Fruit fly (Drosophila melanogaster) whole organism, embryonic: ENCODE data around the gene Gr89a.
A peak's percentile ranks its signal among the peaks of the same experiment; 100 is the strongest.

ENCODE experiments used
- ATbp ChIP-seq: fragments of 200-800 bp; sonication (Bioruptor generic); optimal IDR thresholded peaks from 2 replicates; lab custom pipeline; 2017; ENCODE audit warnings: missing biosample characterization, mild to moderate bottlenecking, missing genetic modification characterization, missing genetic modification reagents
- CG10462 ChIP-seq: fragments of 200-800 bp; sonication (Bioruptor generic); optimal IDR thresholded peaks from 2 replicates; lab custom pipeline; 2016; ENCODE audit warnings: missing biosample characterization, missing genetic modification characterization
- CG11504 ChIP-seq: fragments of 200-800 bp; sonication (Bioruptor generic); optimal IDR thresholded peaks from 3 replicates; lab custom pipeline; 2019; ENCODE audit warnings: missing biosample characterization, mild to moderate bottlenecking, missing genetic modification characterization, moderate library complexity
- CG13624 ChIP-seq: fragments of 200-800 bp; sonication (Bioruptor generic); optimal IDR thresholded peaks from 2 replicates; lab custom pipeline; 2016; ENCODE audit warnings: missing biosample characterization, missing genetic modification characterization
- CG14050 ChIP-seq: fragments of 200-800 bp; sonication (Bioruptor generic); IDR thresholded peaks from 3 replicates; pipeline ENCODE4 v1.3.6; 2022; ENCODE audit warnings: missing biosample characterization, missing genetic modification characterization
- CG1529 ChIP-seq: fragments of 200-800 bp; sonication (Bioruptor generic); optimal IDR thresholded peaks from 3 replicates; lab custom pipeline; 2018; ENCODE audit warnings: missing biosample characterization, missing genetic modification characterization
- CG17912 ChIP-seq: fragments of 200-800 bp; sonication (Bioruptor generic); optimal IDR thresholded peaks from 2 replicates; lab custom pipeline; 2018; ENCODE audit warnings: missing biosample characterization, mild to moderate bottlenecking, missing genetic modification characterization
- CG1792 ChIP-seq: fragments of 200-800 bp; sonication (Bioruptor generic); optimal IDR thresholded peaks from 2 replicates; lab custom pipeline; 2016; ENCODE audit warnings: missing biosample characterization, missing genetic modification characterization
- CG31365 ChIP-seq: fragments of 200-800 bp; sonication (Bioruptor generic); optimal IDR thresholded peaks from 2 replicates; lab custom pipeline; 2018; ENCODE audit warnings: missing biosample characterization, mild to moderate bottlenecking, missing genetic modification characterization
- CG31388 ChIP-seq: fragments of 200-800 bp; sonication (Bioruptor generic); optimal IDR thresholded peaks from 2 replicates; lab custom pipeline; 2016; ENCODE audit warnings: missing biosample characterization, missing genetic modification characterization
- CG33213 ChIP-seq: fragments of 200-800 bp; sonication (Bioruptor generic); optimal IDR thresholded peaks from 3 replicates; lab custom pipeline; 2016; ENCODE audit warnings: missing biosample characterization, missing genetic modification characterization
- CG42726 ChIP-seq: fragments of 200-800 bp; sonication (Bioruptor generic); IDR thresholded peaks from 2 replicates; pipeline ENCODE4 v1.3.6; 2022; ENCODE audit warnings: missing biosample characterization, missing genetic modification characterization; ENCODE audit not compliant: partially characterized antibody
- CG4424 ChIP-seq: fragments of 200-800 bp; sonication (Bioruptor generic); optimal IDR thresholded peaks from 3 replicates; lab custom pipeline; 2016; ENCODE audit warnings: missing biosample characterization, missing genetic modification characterization
- CG5180 ChIP-seq: fragments of 200-800 bp; sonication (Bioruptor generic); optimal IDR thresholded peaks from 3 replicates; lab custom pipeline; 2017; ENCODE audit warnings: missing biosample characterization, missing genetic modification characterization, mild to moderate bottlenecking, moderate library complexity, missing genetic modification reagents
- CG7271 ChIP-seq: fragments of 200-800 bp; sonication (Bioruptor generic); optimal IDR thresholded peaks from 2 replicates; lab custom pipeline; 2018; ENCODE audit warnings: missing biosample characterization, mild to moderate bottlenecking, missing genetic modification characterization, moderate library complexity
- CG7928 ChIP-seq: fragments of 200-800 bp; sonication (Bioruptor generic); optimal IDR thresholded peaks from 2 replicates; lab custom pipeline; 2017; ENCODE audit warnings: missing biosample characterization, mild to moderate bottlenecking, missing genetic modification characterization
- CG9215 ChIP-seq: fragments of 200-800 bp; sonication (Bioruptor generic); IDR thresholded peaks from 2 replicates; pipeline ENCODE4 v1.3.6; 2022; ENCODE audit warnings: missing biosample characterization, missing genetic modification characterization
- CG9609 ChIP-seq: fragments of 200-800 bp; sonication (Bioruptor generic); optimal IDR thresholded peaks from 3 replicates; lab custom pipeline; 2016; ENCODE audit warnings: missing biosample characterization, missing genetic modification characterization
- CHES-1-like ChIP-seq: fragments of 200-800 bp; sonication (Bioruptor generic); optimal IDR thresholded peaks from 2 replicates; lab custom pipeline; 2016; ENCODE audit warnings: missing biosample characterization, missing genetic modification characterization
- Chrac-16 ChIP-seq: fragments of 200-800 bp; sonication (Bioruptor generic); optimal IDR thresholded peaks from 3 replicates; lab custom pipeline; 2016; ENCODE audit warnings: missing biosample characterization, missing genetic modification characterization
- CkIIα-i1 ChIP-seq: fragments of 200-800 bp; sonication (Bioruptor generic); IDR thresholded peaks from 2 replicates; pipeline ENCODE4 v1.3.6; 2022; ENCODE audit warnings: missing biosample characterization, missing genetic modification characterization
- Dad ChIP-seq: fragments of 200-800 bp; sonication (Bioruptor generic); optimal IDR thresholded peaks from 3 replicates; lab custom pipeline; 2016; ENCODE audit warnings: missing biosample characterization, missing genetic modification characterization
- Dbx ChIP-seq: fragments of 200-800 bp; sonication (Bioruptor generic); IDR thresholded peaks from 3 replicates; pipeline ENCODE4 v1.3.6; 2022; ENCODE audit warnings: missing biosample characterization, missing genetic modification characterization
- ERR ChIP-seq: fragments of 200-800 bp; sonication (Bioruptor generic); optimal IDR thresholded peaks from 2 replicates; lab custom pipeline; 2016; ENCODE audit warnings: missing biosample characterization, missing genetic modification characterization
- Ets97D ChIP-seq: fragments of 200-800 bp; sonication (Bioruptor generic); optimal IDR thresholded peaks from 3 replicates; lab custom pipeline; 2016; ENCODE audit warnings: missing biosample characterization, missing genetic modification characterization
- Mad ChIP-seq: fragments of 200-800 bp; sonication (Bioruptor generic); optimal IDR thresholded peaks from 2 replicates; lab custom pipeline; 2016; ENCODE audit warnings: missing biosample characterization, missing genetic modification characterization
- Max ChIP-seq: fragments of 200-800 bp; sonication (Bioruptor generic); optimal IDR thresholded peaks from 2 replicates; lab custom pipeline; 2016; ENCODE audit warnings: missing biosample characterization, mild to moderate bottlenecking, missing genetic modification characterization
- Meics ChIP-seq: fragments of 200-800 bp; sonication (Bioruptor generic); optimal IDR thresholded peaks from 2 replicates; lab custom pipeline; 2017; ENCODE audit warnings: missing biosample characterization, mild to moderate bottlenecking, missing genetic modification characterization
- NK7.1 ChIP-seq: fragments of 200-800 bp; sonication (Bioruptor generic); optimal IDR thresholded peaks from 3 replicates; lab custom pipeline; 2016; ENCODE audit warnings: missing biosample characterization, missing genetic modification characterization
- Sox100B ChIP-seq: fragments of 200-800 bp; sonication (Bioruptor generic); optimal IDR thresholded peaks from 3 replicates; lab custom pipeline; 2018; ENCODE audit warnings: missing biosample characterization, mild to moderate bottlenecking, missing genetic modification characterization
- Sox102F ChIP-seq: fragments of 200-800 bp; sonication (Bioruptor generic); optimal IDR thresholded peaks from 2 replicates; lab custom pipeline; 2018; ENCODE audit warnings: missing biosample characterization, mild to moderate bottlenecking, missing genetic modification characterization, moderate library complexity
- Spps ChIP-seq: fragments of 200-800 bp; sonication (Bioruptor generic); optimal IDR thresholded peaks from 2 replicates; lab custom pipeline; 2018; ENCODE audit warnings: missing biosample characterization, mild to moderate bottlenecking, missing genetic modification characterization
- TFAM ChIP-seq: fragments of 200-800 bp; sonication (Bioruptor generic); optimal IDR thresholded peaks from 2 replicates; lab custom pipeline; 2017; ENCODE audit warnings: missing biosample characterization, missing genetic modification characterization, inconsistent platforms
- ase ChIP-seq: fragments of 200-800 bp; sonication (Bioruptor generic); IDR thresholded peaks from 3 replicates; pipeline ENCODE4 v1.3.6; 2022; ENCODE audit warnings: missing biosample characterization, missing genetic modification characterization
- ash1 ChIP-seq: fragments of 200-800 bp; sonication (Bioruptor generic); optimal IDR thresholded peaks from 2 replicates; lab custom pipeline; 2018; ENCODE audit warnings: missing biosample characterization, mild to moderate bottlenecking, missing genetic modification characterization
- chn ChIP-seq: fragments of 200-800 bp; sonication (Bioruptor generic); optimal IDR thresholded peaks from 2 replicates; lab custom pipeline; 2016; ENCODE audit warnings: missing biosample characterization, missing genetic modification characterization
- dimm ChIP-seq: fragments of 200-800 bp; sonication (Bioruptor generic); IDR thresholded peaks from 2 replicates; pipeline ENCODE4 v1.3.6; 2022; ENCODE audit warnings: missing biosample characterization, missing genetic modification characterization
- gt ChIP-seq: fragments of 200-800 bp; sonication (Bioruptor generic); IDR thresholded peaks from 2 replicates; pipeline ENCODE4 v1.3.6; 2022; ENCODE audit warnings: missing biosample characterization, missing genetic modification characterization
- hkb ChIP-seq, 2 experiments: fragments of 200-800 bp in 1 of 2; fragments of >200 bp in 1 of 2; sonication (Bioruptor generic) in 1 of 2; IDR thresholded peaks in 1 of 2; optimal IDR thresholded peaks in 1 of 2; 2 replicates each; pipeline versions ENCODE4 v1.3.6 to Lab custom; 2017 to 2022; ENCODE audit warnings: missing biosample characterization in 1 of 2, missing genetic modification characterization in 1 of 2
- luna ChIP-seq: fragments of 200-800 bp; sonication (Bioruptor generic); optimal IDR thresholded peaks from 2 replicates; lab custom pipeline; 2016; ENCODE audit warnings: missing biosample characterization, missing genetic modification characterization
- mld ChIP-seq: fragments of 200-800 bp; sonication (Bioruptor generic); IDR thresholded peaks from 3 replicates; pipeline ENCODE4 v1.3.6; 2022; ENCODE audit warnings: missing biosample characterization, missing genetic modification characterization; ENCODE audit not compliant: partially characterized antibody
- onecut ChIP-seq: fragments of 200-800 bp; sonication (Bioruptor generic); IDR thresholded peaks from 2 replicates; pipeline ENCODE4 v1.3.6; 2022; ENCODE audit warnings: missing biosample characterization, missing genetic modification characterization
- p53 ChIP-seq: fragments of 200-800 bp; sonication (Bioruptor generic); optimal IDR thresholded peaks from 2 replicates; lab custom pipeline; 2016; ENCODE audit warnings: missing biosample characterization, missing genetic modification characterization
- prd ChIP-seq, 3 experiments: fragments of >200 bp in 2 of 3; fragments of 200-800 bp in 1 of 3; sonication (Bioruptor generic) in 1 of 3; optimal IDR thresholded peaks in 2 of 3; IDR thresholded peaks in 1 of 3; 2 replicates in 2 of 3; 3 replicates in 1 of 3; pipeline versions ENCODE4 v1.3.6 to Lab custom; 2017 to 2022; ENCODE audit warnings: missing biosample characterization in 1 of 3, missing genetic modification characterization in 1 of 3
- pum ChIP-seq: fragments of 200-800 bp; sonication (Bioruptor generic); optimal IDR thresholded peaks from 2 replicates; lab custom pipeline; 2016; ENCODE audit warnings: missing biosample characterization, missing genetic modification characterization
- slp2 ChIP-seq: fragments of 200-800 bp; sonication (Bioruptor generic); optimal IDR thresholded peaks from 2 replicates; lab custom pipeline; 2016; ENCODE audit warnings: missing biosample characterization, missing genetic modification characterization
- toy ChIP-seq: fragments of 200-800 bp; sonication (Bioruptor generic); IDR thresholded peaks from 2 replicates; pipeline ENCODE4 v1.3.6; 2022; ENCODE audit warnings: missing biosample characterization, missing genetic modification characterization
- trem ChIP-seq: fragments of 200-800 bp; optimal IDR thresholded peaks from 3 replicates; lab custom pipeline; 2019; ENCODE audit warnings: missing biosample characterization, mild to moderate bottlenecking, missing genetic modification characterization, moderate library complexity
- ttk ChIP-seq: fragments of 200-800 bp; sonication (Bioruptor generic); IDR thresholded peaks from 2 replicates; pipeline ENCODE4 v2.1.2; 2022; ENCODE audit warnings: missing biosample characterization, missing genetic modification characterization
- vnd ChIP-seq: fragments of 200-800 bp; sonication (Bioruptor generic); IDR thresholded peaks from 3 replicates; pipeline ENCODE4 v1.3.6; 2022; ENCODE audit warnings: missing biosample characterization, missing genetic modification characterization; ENCODE audit not compliant: partially characterized antibody

The Gr89a gene

DNA sequence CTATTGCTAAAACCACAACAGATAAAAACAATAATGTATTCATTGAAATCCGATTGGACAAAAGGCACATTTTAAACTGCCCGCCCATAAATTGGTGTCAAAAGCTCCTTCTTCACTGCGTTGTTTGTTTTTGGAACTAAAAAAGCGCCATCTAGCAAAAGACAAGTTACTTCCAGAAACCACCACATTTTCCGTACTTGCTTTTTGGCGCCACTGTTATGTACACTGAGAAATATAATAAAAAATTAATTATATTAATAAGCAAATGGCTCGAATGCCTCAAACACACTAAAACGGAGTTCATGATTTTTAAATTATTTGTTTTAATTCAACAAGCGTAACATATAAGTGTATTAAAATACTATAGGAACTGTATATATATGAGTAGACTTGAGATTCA lies 1.4 kb downstream of the Gr89a start (continued):
- TF ChIP-seq Mad (peak; percentile 69), CG1792 (GFP tag; lab: Kevin White, UChicago) (peak; percentile 36), onecut (GFP tag; lab: Robert Waterston, UW) (peak; percentile 81), TFAM (GFP tag; lab: Kevin White, UChicago) (peak; percentile 27), NK7.1 (GFP tag; lab: Kevin White, UChicago) (no peak), trem (peak; percentile 73), Dbx (GFP tag; lab: Robert Waterston, UW) (peak; percentile 88), CkIIα-i1 (0 out of 2 replicates have a peak, but pooled peaks have one; percentile 14), CG14050 (GFP tag; lab: Robert Waterston, UW) (peak; percentile 83), chn (peak; percentile 57), CG33213 (peak; percentile 75), CG1529 (GFP tag; lab: Kevin White, UChicago) (peak; percentile 58), CG31388 (no peak), ERR (GFP tag; lab: Kevin White, UChicago) (no peak), CG9215 (GFP tag; lab: Robert Waterston, UW) (peak; percentile 74), CG4424 (GFP tag; lab: Kevin White, UChicago) (peak; percentile 77), CG5180 (GFP tag; lab: Kevin White, UChicago) (peak; percentile 64), CG10462 (GFP tag; lab: Kevin White, UChicago) (peak; percentile 66), vnd (GFP tag; lab: Robert Waterston, UW) (no peak), Sox100B (GFP tag; lab: Kevin White, UChicago) (peak; percentile 76), CHES-1-like (peak; percentile 33), CG7928 (GFP tag; lab: Kevin White, UChicago) (peak; percentile 37), CG13624 (GFP tag; lab: Kevin White, UChicago) (peak; percentile 70), hkb (optimal IDR thresholded peaks at IDR 0.05; lab: Kevin White, UChicago) (no peak), hkb (GFP tag; IDR thresholded peaks at IDR 0.05; lab: Robert Waterston, UW) (peak; percentile 90), CG7271 (peak; percentile 37), mld (GFP tag; lab: Robert Waterston, UW) (no peak), CG11504 (tag; lab: Kevin White, UChicago) (peak; percentile 86), p53 (GFP tag; lab: Kevin White, UChicago) (peak; percentile 50), CG42726 (GFP tag; lab: Robert Waterston, UW) (peak; percentile 83), CG9609 (GFP tag; lab: Kevin White, UChicago) (peak; percentile 46), ATbp (peak; percentile 84), CG31365 (tag; lab: Kevin White, UChicago) (peak; percentile 67), Sox102F (GFP tag; lab: Kevin White, UChicago) (peak; percentile 92), gt (GFP tag; lab: Robert Waterston, UW) (peak; percentile 20; the same call in 1 of the 2 replicates), toy (GFP tag; lab: Robert Waterston, UW) (peak; percentile 47; the same call in 1 of the 2 replicates), pum (GFP tag; lab: Kevin White, UChicago) (peak; percentile 74), ttk (peak; percentile 77), luna (GFP tag; lab: Kevin White, UChicago) (no peak), dimm (GFP tag; lab: Robert Waterston, UW) (peak; percentile 70), ase (peak; percentile 95), CG17912 (GFP tag; lab: Kevin White, UChicago) (peak; percentile 66), Dad (peak; percentile 47), Chrac-16 (peak; percentile 85), Meics (GFP tag; lab: Kevin White, UChicago) (peak; percentile 88), Max (GFP tag; lab: Kevin White, UChicago) (peak; percentile 71), Ets97D (GFP tag; lab: Kevin White, UChicago) (peak; percentile 51), ash1 (GFP tag; lab: Kevin White, UChicago) (no peak), Spps (peak; percentile 79), slp2 (GFP tag; lab: Kevin White, UChicago) (peak; percentile 55), prd (optimal IDR thresholded peaks at IDR 0.05; lab: Kevin White, UChicago) (no peak), prd (GFP tag; IDR thresholded peaks at IDR 0.05; lab: Robert Waterston, UW) (peak; percentile 88)
